Fruit fly (Drosophila melanogaster) whole organism, pupa: ENCODE data around the gene CG12011.
A peak's percentile ranks its signal among the peaks of the same experiment; 100 is the strongest.

Experiments
- CG10348 ChIP-seq: fragments of 200-800 bp; sonication (Bioruptor generic); IDR thresholded peaks from 2 replicates; pipeline ENCODE4 v1.3.6; 2022; ENCODE audit warnings: missing biosample characterization, missing genetic modification characterization
- CG12605 ChIP-seq: fragments of 200-800 bp; sonication (Bioruptor generic); IDR thresholded peaks from 2 replicates; pipeline ENCODE4 v1.3.6; 2022; ENCODE audit warnings: missing biosample characterization, missing genetic modification characterization
- CG13204 ChIP-seq: fragments of 200-800 bp; sonication (Bioruptor generic); optimal IDR thresholded peaks from 2 replicates; lab custom pipeline; 2018; ENCODE audit warnings: missing biosample characterization, mild to moderate bottlenecking, missing genetic modification characterization, moderate library complexity
- CG14655 ChIP-seq: fragments of 200-800 bp; sonication (Bioruptor generic); optimal IDR thresholded peaks from 3 replicates; lab custom pipeline; 2017; ENCODE audit warnings: mild to moderate bottlenecking, missing biosample characterization, missing genetic modification reagents, missing genetic modification characterization
- CG15710 ChIP-seq: fragments of 200-800 bp; sonication (Bioruptor generic); optimal IDR thresholded peaks from 2 replicates; lab custom pipeline; 2018; ENCODE audit warnings: missing biosample characterization, mild to moderate bottlenecking, missing genetic modification characterization, moderate library complexity
- CG17806 ChIP-seq: fragments of 200-800 bp; sonication (Bioruptor generic); optimal IDR thresholded peaks from 2 replicates; lab custom pipeline; 2018; ENCODE audit warnings: missing biosample characterization, mild to moderate bottlenecking, missing genetic modification characterization, moderate library complexity
- CG32121 ChIP-seq: fragments of 200-800 bp; sonication (Bioruptor generic); IDR thresholded peaks from 2 replicates; pipeline ENCODE4 v1.3.6; 2022; ENCODE audit warnings: missing biosample characterization, missing genetic modification characterization
- CG34367 ChIP-seq: fragments of 200-800 bp; sonication (Bioruptor generic); optimal IDR thresholded peaks from 2 replicates; lab custom pipeline; 2018; ENCODE audit warnings: missing biosample characterization, mild to moderate bottlenecking, missing genetic modification characterization
- CG4496 ChIP-seq: fragments of 200-800 bp; sonication (Bioruptor generic); IDR thresholded peaks from 3 replicates; pipeline ENCODE4 v1.3.6; 2022; ENCODE audit warnings: missing biosample characterization, missing genetic modification characterization
- CG8159 ChIP-seq: fragments of 200-800 bp; sonication (Bioruptor generic); optimal IDR thresholded peaks from 3 replicates; lab custom pipeline; 2018; ENCODE audit warnings: missing biosample characterization, mild to moderate bottlenecking, missing genetic modification characterization, moderate library complexity
- CG8301 ChIP-seq: fragments of 200-800 bp; sonication (Bioruptor generic); optimal IDR thresholded peaks from 2 replicates; lab custom pipeline; 2018; ENCODE audit warnings: missing biosample characterization, mild to moderate bottlenecking, missing genetic modification characterization
- CG9948 ChIP-seq: fragments of 200-800 bp; sonication (Bioruptor generic); optimal IDR thresholded peaks from 2 replicates; lab custom pipeline; 2018; ENCODE audit warnings: missing biosample characterization, mild to moderate bottlenecking, missing genetic modification characterization, moderate library complexity
- D1 ChIP-seq: fragments of 200-800 bp; sonication (Bioruptor generic); optimal IDR thresholded peaks from 2 replicates; lab custom pipeline; 2018; ENCODE audit warnings: missing biosample characterization, mild to moderate bottlenecking, missing genetic modification characterization, moderate library complexity
- EcR ChIP-seq: fragments of 200-800 bp; sonication (Bioruptor generic); optimal IDR thresholded peaks from 3 replicates; lab custom pipeline; 2019; ENCODE audit warnings: missing biosample characterization, missing genetic modification characterization, mild to moderate bottlenecking, moderate library complexity, missing genetic modification reagents
- Ets98B ChIP-seq: fragments of 200-800 bp; sonication (Bioruptor generic); IDR thresholded peaks from 2 replicates; pipeline ENCODE4 v1.3.6; 2022; ENCODE audit warnings: missing biosample characterization, missing genetic modification characterization
- Pif1A ChIP-seq: fragments of 200-800 bp; sonication (Bioruptor generic); optimal IDR thresholded peaks from 3 replicates; lab custom pipeline; 2016; ENCODE audit warnings: missing biosample characterization, missing genetic modification characterization
- Pif1B ChIP-seq: fragments of 200-800 bp; sonication (Bioruptor generic); optimal IDR thresholded peaks from 3 replicates; lab custom pipeline; 2016; ENCODE audit warnings: missing biosample characterization, missing genetic modification characterization
- Snoo ChIP-seq: fragments of 200-800 bp; sonication (Bioruptor generic); optimal IDR thresholded peaks from 3 replicates; lab custom pipeline; 2017; ENCODE audit warnings: missing biosample characterization, mild to moderate bottlenecking, missing genetic modification characterization, inconsistent platforms
- fd96Ca ChIP-seq: fragments of 200-800 bp; sonication (Bioruptor generic); IDR thresholded peaks from 3 replicates; pipeline ENCODE4 v1.3.6; 2022; ENCODE audit warnings: missing biosample characterization, missing genetic modification characterization
- gl ChIP-seq: fragments of 200-800 bp; sonication (Bioruptor generic); optimal IDR thresholded peaks from 2 replicates; lab custom pipeline; 2018; ENCODE audit warnings: missing biosample characterization, mild to moderate bottlenecking, missing genetic modification characterization
- rn ChIP-seq: fragments of 200-800 bp; sonication (Bioruptor generic); IDR thresholded peaks from 2 replicates; pipeline ENCODE4 v1.3.6; 2022; ENCODE audit warnings: missing biosample characterization, missing genetic modification characterization

Gene CG12011

DNA sequence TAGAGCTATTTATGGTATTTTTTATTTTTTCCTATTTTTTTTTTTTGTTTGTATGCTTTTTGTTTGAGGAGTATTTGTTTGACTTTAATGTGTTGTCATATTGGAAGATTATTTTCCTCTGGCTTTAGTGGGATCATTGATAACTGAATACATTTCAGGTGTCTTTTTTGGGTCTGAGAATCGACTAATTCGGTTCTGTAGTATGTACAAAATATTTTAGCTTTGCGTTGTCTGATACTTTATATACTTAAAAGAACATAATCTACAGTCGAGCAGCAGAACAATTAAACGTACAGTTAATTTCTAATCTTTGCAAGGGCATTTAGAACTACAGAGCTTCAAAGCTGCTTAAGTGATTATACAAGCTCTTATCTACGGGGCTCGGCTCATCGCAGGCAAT, 28.6 kb downstream of the CG12011 start, which contains the start of gene CG18171:
TSS of gene CG18171 (minus strand) at position 101 of the 400 bp plus-strand sequence.
- TF ChIP-seq CG12605 (GFP tag; lab: Robert Waterston, UW) (no peak), CG15710 (no peak), CG13204 (no peak), Snoo (no peak), gl (tag; lab: Kevin White, UChicago) (no peak), fd96Ca (GFP tag; lab: Robert Waterston, UW) (no peak), Pif1A (GFP tag; lab: Kevin White, UChicago) (no peak), Ets98B (GFP tag; lab: Robert Waterston, UW) (no peak), CG10348 (no peak), CG4496 (GFP tag; lab: Robert Waterston, UW) (no peak), D1 (no peak), CG32121 (no peak), CG14655 (GFP tag; lab: Kevin White, UChicago) (no peak), CG8301 (no peak), CG17806 (no peak), rn (GFP tag; lab: Robert Waterston, UW) (no peak), Pif1B (GFP tag; lab: Kevin White, UChicago) (no peak), CG9948 (tag; lab: Kevin White, UChicago) (no peak), CG8159 (tag; lab: Kevin White, UChicago) (no peak), EcR (GFP tag; lab: Kevin White, UChicago) (no peak)
- TF ChIP-seq, all 21 proteins: peak for 0

DNA sequence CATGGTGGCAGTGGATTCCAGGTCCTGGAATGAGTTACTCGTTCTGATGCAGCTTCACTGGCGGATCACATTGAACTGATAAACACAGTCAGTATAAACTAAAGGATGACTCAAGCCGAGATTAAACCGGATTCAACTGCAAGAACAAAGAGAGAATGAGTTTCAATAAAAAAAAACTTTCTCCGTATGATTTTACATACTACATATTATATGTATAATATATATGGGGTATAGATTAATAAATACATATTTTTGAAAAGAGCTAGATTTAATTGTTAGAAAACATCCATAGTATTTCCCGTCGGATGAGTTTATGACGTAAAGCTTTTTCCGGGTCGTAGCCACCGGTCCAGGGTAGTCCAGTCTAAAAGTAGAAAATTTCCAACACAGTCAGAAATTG, 29.7 kb downstream of the CG12011 start, which contains the start of gene CG12035:
TSS of gene CG12035 (plus strand) at position 301 of the 400 bp plus-strand sequence.
- TF ChIP-seq CG13204 (no peak), fd96Ca (GFP tag; lab: Robert Waterston, UW) (no peak), CG17806 (no peak), CG10348 (no peak)

DNA sequence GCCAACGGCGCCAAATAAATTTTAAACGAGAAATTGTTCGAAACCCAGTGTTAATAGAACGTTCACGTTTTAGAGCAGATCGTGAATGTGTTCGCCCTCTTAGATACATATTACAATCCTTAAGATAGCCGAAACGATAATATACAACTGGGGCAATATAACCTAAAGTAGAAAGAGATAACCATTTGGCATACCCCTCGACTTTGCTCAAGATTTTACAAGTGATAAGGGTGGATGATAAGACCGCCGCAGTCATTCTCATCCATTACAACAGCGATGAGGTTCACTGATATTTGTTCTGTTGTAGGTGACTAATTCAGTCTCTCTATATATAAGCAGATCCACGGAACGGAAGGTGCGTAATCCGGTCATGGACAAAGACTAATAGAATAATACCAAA, 32.3 kb downstream of the CG12011 start:
- TF ChIP-seq EcR (GFP tag; lab: Kevin White, UChicago) (peak; percentile 9), CG13204 (no peak)

DNA sequence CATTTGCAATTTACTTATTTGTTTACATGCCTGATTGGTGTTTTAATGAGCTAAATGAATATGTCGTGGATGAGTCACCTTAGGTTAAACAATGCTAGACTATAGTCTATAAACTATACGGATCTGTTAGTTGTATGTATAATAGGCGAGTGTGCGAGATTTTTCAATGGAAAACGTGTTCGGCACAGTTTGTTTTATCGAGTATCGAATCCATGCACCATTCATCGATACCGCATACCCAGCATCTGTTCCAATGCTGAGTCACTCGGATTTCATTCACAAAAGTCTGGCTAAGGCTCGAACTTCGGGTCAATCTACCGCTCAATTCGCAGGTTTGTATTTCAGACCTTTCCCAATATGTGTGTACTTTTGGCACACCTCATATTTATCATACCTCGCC, 33.0 kb downstream of the CG12011 start:
- TF ChIP-seq CG14655 (GFP tag; lab: Kevin White, UChicago) (no peak), CG8301 (no peak), Snoo (no peak), EcR (GFP tag; lab: Kevin White, UChicago) (no peak), CG34367 (tag; lab: Kevin White, UChicago) (no peak), Ets98B (GFP tag; lab: Robert Waterston, UW) (no peak), CG32121 (no peak), gl (tag; lab: Kevin White, UChicago) (no peak), fd96Ca (GFP tag; lab: Robert Waterston, UW) (no peak), CG17806 (no peak), CG12605 (GFP tag; lab: Robert Waterston, UW) (no peak), CG9948 (tag; lab: Kevin White, UChicago) (no peak), rn (GFP tag; lab: Robert Waterston, UW) (no peak), D1 (no peak), CG15710 (no peak), CG4496 (GFP tag; lab: Robert Waterston, UW) (no peak), CG13204 (no peak), CG8159 (tag; lab: Kevin White, UChicago) (no peak), Pif1B (GFP tag; lab: Kevin White, UChicago) (no peak)
- TF ChIP-seq, all 21 proteins: peak for 0

DNA sequence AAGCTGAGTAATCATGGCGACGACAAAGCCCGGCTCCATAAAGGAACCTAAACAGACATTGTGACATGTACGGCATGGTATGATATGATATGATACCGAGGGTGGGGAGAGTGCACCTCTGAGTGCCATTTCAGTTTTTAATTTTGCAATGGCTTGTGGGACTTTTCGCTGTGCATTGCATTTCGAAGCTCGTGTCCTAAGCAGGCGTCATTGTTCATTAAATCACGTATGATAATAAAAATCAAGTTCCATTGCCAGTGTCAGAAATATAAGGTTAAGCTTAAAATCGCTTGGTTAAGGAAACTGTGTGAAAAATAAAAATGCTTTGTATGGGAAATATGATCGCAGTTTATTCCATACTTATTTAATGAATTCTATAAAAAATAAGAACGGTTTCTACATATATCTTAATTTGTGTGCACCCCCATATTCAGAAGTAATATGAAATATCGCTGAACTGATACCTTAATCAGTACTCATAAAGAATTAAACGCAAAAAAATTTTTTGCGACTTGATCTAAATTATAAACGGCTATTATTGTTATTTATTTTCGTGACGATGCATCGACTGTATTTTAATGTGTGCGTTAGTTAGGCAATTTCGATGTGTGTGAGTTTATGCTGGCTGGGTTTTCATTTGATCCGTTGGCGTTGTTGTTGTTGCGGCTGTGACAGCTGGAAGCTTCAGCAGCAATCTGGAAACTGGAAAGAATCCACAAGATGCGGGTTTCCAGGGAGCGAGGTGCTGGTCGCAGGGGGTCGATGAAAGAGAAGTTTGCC, 35.2 kb downstream of the CG12011 start:
- no peak for TF ChIP-seq Pif1B (GFP tag; lab: Kevin White, UChicago)
- no peak for TF ChIP-seq Pif1A (GFP tag; lab: Kevin White, UChicago)
- TF ChIP-seq D1: no peak
- no peak for TF ChIP-seq CG9948 (tag; lab: Kevin White, UChicago)
- no peak for TF ChIP-seq CG15710
- TF ChIP-seq CG10348: no peak
- no peak for TF ChIP-seq CG17806
- no peak for TF ChIP-seq gl (tag; lab: Kevin White, UChicago)
- TF ChIP-seq CG12605 (GFP tag; lab: Robert Waterston, UW): no peak
- no peak for TF ChIP-seq CG32121
- no peak for TF ChIP-seq fd96Ca (GFP tag; lab: Robert Waterston, UW)
- no peak for TF ChIP-seq CG14655 (GFP tag; lab: Kevin White, UChicago)
- no peak for TF ChIP-seq rn (GFP tag; lab: Robert Waterston, UW)
- TF ChIP-seq CG8301: no peak
- TF ChIP-seq Ets98B (GFP tag; lab: Robert Waterston, UW): no peak

DNA sequence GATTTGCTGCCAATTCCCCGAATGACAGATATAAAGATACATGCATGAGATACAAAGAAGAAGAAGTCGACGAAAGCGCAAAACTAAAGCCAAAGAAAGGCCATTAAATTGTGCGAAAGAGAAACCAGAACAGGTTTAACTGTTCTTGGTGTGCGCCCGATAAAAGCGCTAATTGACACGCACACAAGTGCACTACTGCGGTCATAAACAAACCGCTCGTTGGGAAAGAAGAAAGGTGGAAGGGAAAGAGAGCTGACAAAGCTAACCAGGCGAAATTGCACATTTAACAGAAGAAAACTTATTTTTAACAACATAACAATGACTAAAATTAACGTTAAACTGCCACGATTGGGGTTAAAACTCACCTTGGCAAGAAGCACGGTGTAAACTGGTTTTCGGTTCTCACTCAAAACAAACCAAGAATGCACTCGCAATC, 35.8 kb downstream of the CG12011 start:
- peak; percentile 73 for TF ChIP-seq EcR (GFP tag; lab: Kevin White, UChicago)
- no peak for TF ChIP-seq fd96Ca (GFP tag; lab: Robert Waterston, UW)
- TF ChIP-seq CG13204: peak; percentile 3
- TF ChIP-seq CG12605 (GFP tag; lab: Robert Waterston, UW): no peak
- TF ChIP-seq CG8301: no peak
- no peak for TF ChIP-seq CG34367 (tag; lab: Kevin White, UChicago)
- no peak for TF ChIP-seq CG9948 (tag; lab: Kevin White, UChicago)
- no peak for TF ChIP-seq CG17806
- no peak for TF ChIP-seq CG32121
